Fruit fly (Drosophila melanogaster): ENCODE measurements around the gene CG14194.

- TF ChIP-seq CG8478 (optimal IDR thresholded peaks at IDR 0.05) (no peak), CTCF (optimal IDR thresholded peaks at IDR 0.05) (no peak)
Measured at dm6 chrX:19174850-19175571, 18.3 kb upstream of the CG14194 start, which contains the start of gene CG33939.
